Worm (Caenorhabditis elegans): Measurements from ENCODE around the gene F32H5.3.

DNA sequence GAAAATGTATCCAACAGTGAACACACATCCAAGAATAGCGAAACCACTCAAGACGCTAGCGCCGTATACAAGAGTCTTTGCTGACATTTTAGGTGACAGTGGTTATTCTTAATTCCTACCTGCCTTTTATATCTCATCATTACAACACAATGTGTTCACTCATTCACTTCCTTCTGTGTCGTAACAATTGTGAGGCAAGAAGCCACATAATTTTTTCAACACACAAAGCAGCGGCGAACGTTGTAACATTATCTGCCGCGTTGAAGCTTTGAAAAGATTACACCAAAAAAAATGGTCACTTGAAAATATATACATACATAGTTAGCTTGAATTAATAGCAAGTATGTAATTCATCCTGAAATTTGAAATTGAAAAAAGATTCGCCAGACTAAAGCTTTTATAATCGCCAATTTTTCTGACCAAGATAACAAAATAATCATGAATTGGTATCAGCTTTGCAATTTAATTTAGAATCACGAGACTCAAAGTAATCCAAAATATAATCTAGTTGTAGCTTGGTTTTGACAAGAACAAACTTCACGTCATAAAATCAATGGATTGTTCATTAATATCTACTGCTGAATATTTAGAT lies 41.1 kb upstream of the F32H5.3 start, which contains the start of the genes col-161 and srh-18:
- no peak for TF ChIP-seq skn-1 (tag; optimal IDR thresholded peaks at IDR 0.05)
- TF ChIP-seq lin-39 (tag; optimal IDR thresholded peaks at IDR 0.05) = no peak
- no peak for TF ChIP-seq aly-2 (tag; optimal IDR thresholded peaks at IDR 0.05)
- TF ChIP-seq lin-11 (tag; optimal IDR thresholded peaks at IDR 0.05) = no peak
- no peak for TF ChIP-seq ama-1 (optimal IDR thresholded peaks at IDR 0.05)
- TF ChIP-seq nhr-237 (tag; optimal IDR thresholded peaks at IDR 0.05) = no peak
- no peak for TF ChIP-seq ztf-4 (tag; optimal IDR thresholded peaks at IDR 0.05)
